Fruit fly (Drosophila melanogaster) whole organism, embryonic: ENCODE data around the gene NC2beta.

Experiments
- BEAF-32 ChIP-seq: fragments of 200-800 bp; sonication (Bioruptor generic); optimal IDR thresholded peaks from 3 replicates; lab custom pipeline; 2017; ENCODE audit warnings: missing biosample characterization, missing genetic modification characterization, mild to moderate bottlenecking, moderate library complexity, missing genetic modification reagents
- Bdp1 ChIP-seq: fragments of 200-800 bp; sonication (Bioruptor generic); optimal IDR thresholded peaks from 3 replicates; lab custom pipeline; 2016; ENCODE audit warnings: missing biosample characterization, missing genetic modification characterization
- CG10543 ChIP-seq: fragments of 200-800 bp; sonication (Bioruptor generic); optimal IDR thresholded peaks from 3 replicates; lab custom pipeline; 2017; ENCODE audit warnings: missing biosample characterization, mild to moderate bottlenecking, missing genetic modification characterization, moderate library complexity
- CG11085 ChIP-seq: fragments of 200-800 bp; sonication (Bioruptor generic); IDR thresholded peaks from 2 replicates; pipeline ENCODE4 v1.3.6; 2022; ENCODE audit warnings: missing biosample characterization, missing genetic modification characterization
- CG12659 ChIP-seq: fragments of 200-800 bp; sonication (Bioruptor generic); optimal IDR thresholded peaks from 3 replicates; lab custom pipeline; 2017; ENCODE audit warnings: mild to moderate bottlenecking, missing biosample characterization, missing genetic modification reagents, missing genetic modification characterization
- CG13287 ChIP-seq: fragments of 200-800 bp; sonication (Bioruptor generic); IDR thresholded peaks from 2 replicates; pipeline ENCODE4 v1.3.6; 2022; ENCODE audit warnings: missing biosample characterization, missing genetic modification characterization; ENCODE audit not compliant: partially characterized antibody
- CG14441 ChIP-seq: fragments of 200-800 bp; sonication (Bioruptor generic); IDR thresholded peaks from 2 replicates; pipeline ENCODE4 v1.3.6; 2022; ENCODE audit warnings: missing biosample characterization, missing genetic modification characterization
- CG15479 ChIP-seq: fragments of 200-800 bp; sonication (Bioruptor generic); optimal IDR thresholded peaks from 3 replicates; lab custom pipeline; 2019; ENCODE audit warnings: missing biosample characterization, mild to moderate bottlenecking, missing genetic modification characterization, moderate library complexity
- CG16813 ChIP-seq: fragments of 200-800 bp; sonication (Bioruptor generic); IDR thresholded peaks from 3 replicates; pipeline ENCODE4 v1.3.6; 2022; ENCODE audit warnings: missing biosample characterization, missing genetic modification characterization; ENCODE audit not compliant: partially characterized antibody
- CG17186 ChIP-seq: fragments of 200-800 bp; sonication (Bioruptor generic); optimal IDR thresholded peaks from 3 replicates; lab custom pipeline; 2017; ENCODE audit warnings: missing biosample characterization, missing genetic modification reagents, missing genetic modification characterization
- CG32532 ChIP-seq: fragments of 200-800 bp; sonication (Bioruptor generic); IDR thresholded peaks from 2 replicates; pipeline ENCODE4 v1.3.6; 2022; ENCODE audit warnings: missing biosample characterization, missing genetic modification characterization
- CG32767 ChIP-seq: fragments of 200-800 bp; sonication (Bioruptor generic); IDR thresholded peaks from 2 replicates; pipeline ENCODE4 v1.3.6; 2022; ENCODE audit warnings: missing biosample characterization, missing genetic modification characterization
- CG34224 ChIP-seq: fragments of 200-800 bp; sonication (Bioruptor generic); IDR thresholded peaks from 3 replicates; pipeline ENCODE4 v1.3.6; 2022; ENCODE audit warnings: missing biosample characterization, missing genetic modification characterization; ENCODE audit not compliant: partially characterized antibody
- CG34376 ChIP-seq: fragments of 200-800 bp; sonication (Bioruptor generic); optimal IDR thresholded peaks from 2 replicates; lab custom pipeline; 2018; ENCODE audit warnings: missing biosample characterization, mild to moderate bottlenecking, missing genetic modification characterization
- CG7786 ChIP-seq: fragments of 200-800 bp; sonication (Bioruptor generic); optimal IDR thresholded peaks from 2 replicates; lab custom pipeline; 2016; ENCODE audit warnings: missing biosample characterization, missing genetic modification characterization
- CG7987 ChIP-seq: fragments of 200-800 bp; sonication (Bioruptor generic); optimal IDR thresholded peaks from 2 replicates; lab custom pipeline; 2018; ENCODE audit warnings: missing biosample characterization, mild to moderate bottlenecking, missing genetic modification characterization, moderate library complexity
- CG8765 ChIP-seq: fragments of 200-800 bp; sonication (Bioruptor generic); IDR thresholded peaks from 2 replicates; pipeline ENCODE4 v1.3.6; 2022; ENCODE audit warnings: missing biosample characterization, missing genetic modification characterization
- Dref ChIP-seq: fragments of 200-800 bp; sonication (Bioruptor generic); IDR thresholded peaks from 2 replicates; pipeline ENCODE4 v1.3.6; 2022; ENCODE audit warnings: missing biosample characterization, missing genetic modification characterization
- E2f2 ChIP-seq: fragments of 200-800 bp; sonication (Bioruptor generic); IDR thresholded peaks from 2 replicates; pipeline ENCODE4 v1.3.6; 2022; ENCODE audit warnings: missing biosample characterization, missing genetic modification characterization
- Ets65A ChIP-seq: fragments of 200-800 bp; sonication (Bioruptor generic); peaks from one replicate; lab custom pipeline; 2016; ENCODE audit warnings: missing biosample characterization, missing genetic modification characterization
- Gug ChIP-seq: fragments of 200-800 bp; sonication (Bioruptor generic); IDR thresholded peaks from 4 replicates; pipeline ENCODE4 v1.3.6; 2022; ENCODE audit warnings: missing biosample characterization, missing genetic modification characterization
- HLH4C ChIP-seq: fragments of 200-800 bp; sonication (Bioruptor generic); IDR thresholded peaks from 3 replicates; pipeline ENCODE4 v1.3.6; 2022; ENCODE audit warnings: missing biosample characterization, missing genetic modification characterization; ENCODE audit not compliant: partially characterized antibody
- MESR4 ChIP-seq: fragments of 200-800 bp; sonication (Bioruptor generic); optimal IDR thresholded peaks from 2 replicates; lab custom pipeline; 2018; ENCODE audit warnings: missing biosample characterization, mild to moderate bottlenecking, missing genetic modification characterization, moderate library complexity
- NFAT ChIP-seq: fragments of 200-800 bp; sonication (Bioruptor generic); IDR thresholded peaks from 2 replicates; pipeline ENCODE4 v1.3.6; 2022; ENCODE audit warnings: missing biosample characterization, missing genetic modification characterization
- Opbp ChIP-seq: fragments of 200-800 bp; sonication (Bioruptor generic); IDR thresholded peaks from 3 replicates; pipeline ENCODE4 v1.3.6; 2022; ENCODE audit warnings: missing biosample characterization, missing genetic modification characterization; ENCODE audit not compliant: partially characterized antibody
- Ptx1 ChIP-seq: fragments of 200-800 bp; sonication (Bioruptor generic); IDR thresholded peaks from 2 replicates; pipeline ENCODE4 v1.3.6; 2022; ENCODE audit warnings: missing biosample characterization, missing genetic modification characterization
- Sin3A ChIP-seq: fragments of >200 bp; optimal IDR thresholded peaks from 2 replicates; lab custom pipeline; 2018
- amos ChIP-seq: fragments of 200-800 bp; sonication (Bioruptor generic); IDR thresholded peaks from 2 replicates; pipeline ENCODE4 v1.3.6; 2022; ENCODE audit warnings: missing biosample characterization, missing genetic modification characterization; ENCODE audit not compliant: partially characterized antibody
- ash1 ChIP-seq: fragments of 200-800 bp; sonication (Bioruptor generic); optimal IDR thresholded peaks from 2 replicates; lab custom pipeline; 2018; ENCODE audit warnings: missing biosample characterization, mild to moderate bottlenecking, missing genetic modification characterization
- bbx ChIP-seq: fragments of 200-800 bp; sonication (Bioruptor generic); IDR thresholded peaks from 2 replicates; pipeline ENCODE4 v1.3.6; 2022; ENCODE audit warnings: missing biosample characterization, missing genetic modification characterization; ENCODE audit not compliant: partially characterized antibody
- bigmax ChIP-seq: fragments of 200-800 bp; sonication (Bioruptor generic); optimal IDR thresholded peaks from 2 replicates; lab custom pipeline; 2018; ENCODE audit warnings: missing biosample characterization, mild to moderate bottlenecking, missing genetic modification characterization
- bowl ChIP-seq: fragments of 200-800 bp; sonication (Bioruptor generic); IDR thresholded peaks from 2 replicates; pipeline ENCODE4 v1.3.6; 2022; ENCODE audit warnings: missing biosample characterization, missing genetic modification characterization
- chinmo ChIP-seq: fragments of 200-800 bp; sonication (Bioruptor generic); IDR thresholded peaks from 4 replicates; pipeline ENCODE4 v1.3.6; 2022; ENCODE audit warnings: missing biosample characterization, missing genetic modification characterization; ENCODE audit not compliant: partially characterized antibody
- crp ChIP-seq, 2 experiments: fragments of 200-800 bp; sonication (Bioruptor generic); optimal IDR thresholded peaks; 2 replicates in 1 of 2; 3 replicates in 1 of 2; lab custom pipeline; 2017; ENCODE audit warnings: missing biosample characterization in 2 of 2, missing genetic modification characterization in 2 of 2, mild to moderate bottlenecking in 1 of 2, moderate library complexity in 1 of 2
- dpn ChIP-seq, 2 experiments: fragments of 200-800 bp; sonication (Bioruptor generic); optimal IDR thresholded peaks; 3 replicates each; lab custom pipeline; 2016; ENCODE audit warnings: missing biosample characterization in 2 of 2, missing genetic modification characterization in 2 of 2
- en ChIP-seq: fragments of 200-800 bp; sonication (Bioruptor generic); optimal IDR thresholded peaks from 2 replicates; lab custom pipeline; 2016; ENCODE audit warnings: missing biosample characterization, missing genetic modification characterization
- exex ChIP-seq: fragments of 200-800 bp; sonication (Bioruptor generic); optimal IDR thresholded peaks from 4 replicates; lab custom pipeline; 2018; ENCODE audit warnings: missing biosample characterization, mild to moderate bottlenecking, missing genetic modification characterization, moderate library complexity
- gfzf ChIP-seq: fragments of 200-800 bp; sonication (Bioruptor generic); optimal IDR thresholded peaks from 2 replicates; lab custom pipeline; 2016; ENCODE audit warnings: missing biosample characterization, mild to moderate bottlenecking, missing genetic modification characterization, moderate library complexity
- gt ChIP-seq: fragments of 200-800 bp; sonication (Bioruptor generic); IDR thresholded peaks from 2 replicates; pipeline ENCODE4 v1.3.6; 2022; ENCODE audit warnings: missing biosample characterization, missing genetic modification characterization
- her ChIP-seq: fragments of 200-800 bp; sonication (Bioruptor generic); optimal IDR thresholded peaks from 2 replicates; lab custom pipeline; 2016; ENCODE audit warnings: missing biosample characterization, missing genetic modification characterization
- lmd ChIP-seq: fragments of 200-800 bp; sonication (Bioruptor generic); IDR thresholded peaks from 2 replicates; pipeline ENCODE4 v1.3.6; 2022; ENCODE audit warnings: missing biosample characterization, missing genetic modification characterization
- mam ChIP-seq: fragments of 200-800 bp; sonication (Bioruptor generic); optimal IDR thresholded peaks from 3 replicates; lab custom pipeline; 2016; ENCODE audit warnings: missing biosample characterization, missing genetic modification characterization
- peb ChIP-seq: fragments of 200-800 bp; sonication (Bioruptor generic); IDR thresholded peaks from 2 replicates; pipeline ENCODE4 v1.3.6; 2022; ENCODE audit warnings: missing biosample characterization, missing genetic modification characterization
- phol ChIP-seq: fragments of 200-800 bp; sonication (Bioruptor generic); optimal IDR thresholded peaks from 3 replicates; lab custom pipeline; 2018; ENCODE audit warnings: missing biosample characterization, mild to moderate bottlenecking, missing genetic modification characterization, moderate library complexity
- pzg ChIP-seq: fragments of 200-800 bp; sonication (Bioruptor generic); optimal IDR thresholded peaks from 3 replicates; lab custom pipeline; 2018; ENCODE audit warnings: missing biosample characterization, mild to moderate bottlenecking, missing genetic modification characterization, moderate library complexity
- ranshi ChIP-seq: fragments of 200-800 bp; sonication (Bioruptor generic); IDR thresholded peaks from 2 replicates; pipeline ENCODE4 v1.3.6; 2022; ENCODE audit warnings: missing biosample characterization, missing genetic modification characterization
- sens ChIP-seq: fragments of 200-800 bp; sonication (Bioruptor generic); peaks from one replicate; lab custom pipeline; 2016; ENCODE audit warnings: missing biosample characterization, missing genetic modification characterization
- sqz ChIP-seq: fragments of 200-800 bp; sonication (Bioruptor generic); optimal IDR thresholded peaks from 3 replicates; lab custom pipeline; 2018; ENCODE audit warnings: missing biosample characterization, mild to moderate bottlenecking, missing genetic modification characterization
- tna ChIP-seq: fragments of 200-800 bp; sonication (Bioruptor generic); IDR thresholded peaks from 2 replicates; pipeline ENCODE4 v1.3.6; 2022; ENCODE audit warnings: missing biosample characterization, missing genetic modification characterization; ENCODE audit not compliant: partially characterized antibody
- vfl ChIP-seq: fragments of 200-800 bp; sonication (Bioruptor generic); optimal IDR thresholded peaks from 2 replicates; lab custom pipeline; 2016; ENCODE audit warnings: missing biosample characterization, missing genetic modification characterization

Gene NC2beta

dm6 chr2L:15039309-15039772 is 31.7 kb downstream of the NC2beta start (continued):
- TF ChIP-seq vfl (GFP tag; lab: Kevin White, UChicago) (peak; percentile 26), CG14441 (GFP tag; lab: Robert Waterston, UW) (no peak), CG15479 (GFP tag; lab: Kevin White, UChicago) (peak; percentile 15), mam (GFP tag; lab: Kevin White, UChicago) (peak; percentile 46), her (GFP tag; lab: Kevin White, UChicago) (peak; percentile 15), Ptx1 (peak; percentile 52), Dref (peak; percentile 94), lmd (peak; percentile 22; the same call in 1 of the 2 replicates), CG12659 (GFP tag; lab: Kevin White, UChicago) (peak; percentile 60), E2f2 (GFP tag; lab: Robert Waterston, UW) (peak; percentile 45), CG13287 (GFP tag; lab: Robert Waterston, UW) (peak; percentile 81), CG17186 (no peak), Gug (GFP tag; lab: Robert Waterston, UW) (peak; percentile 42; the same call in 1 of the 4 replicates), exex (no peak), CG16813 (peak; percentile 92), Ets65A (GFP tag; lab: Kevin White, UChicago) (peak; percentile 86), CG10543 (GFP tag; lab: Kevin White, UChicago) (peak; percentile 9), peb (GFP tag; lab: Robert Waterston, UW) (no peak), CG11085 (GFP tag; lab: Robert Waterston, UW) (peak; percentile 52; the same call in 1 of the 2 replicates), HLH4C (GFP tag; lab: Robert Waterston, UW) (peak; percentile 84), CG7786 (peak; percentile 2), sqz (GFP tag; lab: Kevin White, UChicago) (no peak), BEAF-32 (GFP tag; lab: Kevin White, UChicago) (peak; percentile 87), pzg (GFP tag; lab: Kevin White, UChicago) (peak; percentile 74), Sin3A (lab: Kevin White, UChicago) (peak; percentile 77), gfzf (GFP tag; lab: Kevin White, UChicago) (peak; percentile 11), CG34224 (GFP tag; lab: Robert Waterston, UW) (peak; percentile 75), ranshi (GFP tag; lab: Robert Waterston, UW) (0 out of 2 replicates have a peak, but pooled peaks have one; percentile 47), CG32532 (GFP tag; lab: Robert Waterston, UW) (peak; percentile 61; the same call in 1 of the 2 replicates), CG8765 (peak; percentile 41; the same call in 1 of the 2 replicates), amos (peak; percentile 94), crp (GFP tag; optimal IDR thresholded peaks at IDR 0.05; lab: Kevin White, UChicago) (peak in 1 of 2 experiments; percentile 36), bbx (GFP tag; lab: Robert Waterston, UW) (peak; percentile 91), bowl (GFP tag; lab: Robert Waterston, UW) (no peak), Opbp (GFP tag; lab: Robert Waterston, UW) (peak; percentile 93), dpn (GFP tag; optimal IDR thresholded peaks at IDR 0.05; lab: Kevin White, UChicago) (peak; percentile 10 to 53), gt (GFP tag; lab: Robert Waterston, UW) (no peak), sens (GFP tag; lab: Kevin White, UChicago) (peak; percentile 82), MESR4 (peak; percentile 69), en (GFP tag; lab: Kevin White, UChicago) (no peak), bigmax (GFP tag; lab: Kevin White, UChicago) (peak; percentile 2), CG32767 (GFP tag; lab: Robert Waterston, UW) (0 out of 2 replicates have a peak, but pooled peaks have one; percentile 8), tna (GFP tag; lab: Robert Waterston, UW) (peak; percentile 76), Bdp1 (GFP tag; lab: Kevin White, UChicago) (no peak), NFAT (GFP tag; lab: Robert Waterston, UW) (peak; percentile 72), chinmo (GFP tag; lab: Robert Waterston, UW) (peak; percentile 73; the same call in 1 of the 4 replicates), CG7987 (GFP tag; lab: Kevin White, UChicago) (peak; percentile 59), CG34376 (peak; percentile 8), ash1 (GFP tag; lab: Kevin White, UChicago) (no peak), phol (tag; lab: Kevin White, UChicago) (peak; percentile 47)
